Worm (Caenorhabditis elegans): ENCODE data around the gene pes-10.

DNA sequence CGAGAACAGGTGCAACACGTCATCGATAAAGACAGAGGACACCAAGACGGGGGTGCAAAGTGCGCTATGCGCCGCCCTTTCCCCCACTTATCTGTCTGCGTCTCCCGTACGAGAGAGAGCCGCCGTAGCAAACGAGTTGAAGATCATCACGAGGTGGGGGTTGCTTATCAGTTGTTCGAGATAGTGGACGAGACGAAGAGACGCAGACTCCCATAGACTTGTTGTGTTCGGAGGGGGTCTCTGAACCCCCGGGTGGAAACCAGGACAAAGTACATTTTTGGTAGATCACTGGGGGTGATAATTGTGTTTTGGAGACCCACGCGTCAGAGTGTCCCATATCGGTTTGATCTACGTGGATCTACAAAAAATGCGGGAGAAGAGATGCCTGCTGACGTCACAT, 48.8 kb downstream of the pes-10 start:
- TF ChIP-seq lin-13 (tag; optimal IDR thresholded peaks at IDR 0.05) (no peak), mep-1 (tag; optimal IDR thresholded peaks at IDR 0.05) (no peak), nhr-12 (tag; optimal IDR thresholded peaks at IDR 0.05) (no peak), nhr-28 (tag; optimal IDR thresholded peaks at IDR 0.05) (no peak), snpc-4 (tag; optimal IDR thresholded peaks at IDR 0.05) (no peak), blmp-1 (tag; optimal IDR thresholded peaks at IDR 0.05) (no peak)

Data from whole organism, mixed stage, embryonic.